Worm (Caenorhabditis elegans): ENCODE data around the gene gmeb-3.

DNA sequence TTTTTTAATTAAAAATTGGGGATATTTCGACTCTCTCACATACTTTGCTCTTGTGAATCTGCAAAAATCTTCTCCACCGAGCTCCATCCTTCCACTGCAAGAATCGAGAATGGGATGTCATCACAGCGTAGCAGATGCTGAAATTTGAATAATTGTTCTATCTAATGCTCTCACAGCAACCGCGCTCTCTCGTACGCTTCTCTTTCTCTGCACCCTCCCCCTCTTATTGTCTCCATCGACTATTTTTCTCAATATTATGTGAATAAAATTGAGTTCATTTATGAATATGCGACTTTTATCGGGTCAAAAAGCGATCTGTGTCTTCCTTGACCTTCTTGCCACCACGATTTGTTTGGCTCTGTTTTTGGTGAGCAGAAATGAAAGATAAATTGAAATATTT lies 34.3 kb upstream of the gmeb-3 start, which contains the start of gene F34D10.3:
- TF ChIP-seq flt-1 (GFP tag; IDR thresholded peaks at IDR 0.05) (no peak), ztf-23 (GFP tag; IDR thresholded peaks at IDR 0.05) (no peak), klf-2 (GFP tag; conservative IDR thresholded peaks at IDR 0.05) (no peak), ztf-29 (GFP tag; IDR thresholded peaks at IDR 0.05) (no peak), T22C8.4 (GFP tag; IDR thresholded peaks at IDR 0.05) (no peak), ref-1 (GFP tag; conservative IDR thresholded peaks at IDR 0.05) (no peak), cog-1 (tag; optimal IDR thresholded peaks at IDR 0.05) (no peak)

Measured in whole organism, midembryonic.